Fruit fly (Drosophila melanogaster): ENCODE data around the gene crn.

crn gene

dm6 chrX:2222181-2222790 is 27.5 kb downstream of the crn start, which contains the start of gene Vinc (continued):
- TF ChIP-seq lbe (GFP tag; optimal IDR thresholded peaks at IDR 0.05) (peak; percentile 75), cwo (GFP tag; optimal IDR thresholded peaks at IDR 0.05) (peak; percentile 91), HmgD (GFP tag; optimal IDR thresholded peaks at IDR 0.05) (peak; percentile 54), vvl (GFP tag; IDR thresholded peaks at IDR 0.05) (peak; percentile 80), H2.0 (GFP tag; IDR thresholded peaks at IDR 0.05) (peak; percentile 62), HLH54F (GFP tag; optimal IDR thresholded peaks at IDR 0.05) (peak; percentile 71), Dref (GFP tag; IDR thresholded peaks at IDR 0.05) (peak; percentile 85), sim (GFP tag; IDR thresholded peaks at IDR 0.05) (no peak; the same call in 1 of the 2 replicates), CG32767 (GFP tag; IDR thresholded peaks at IDR 0.05) (peak; percentile 59; the same call in 1 of the 2 replicates), Vsx1 (GFP tag; optimal IDR thresholded peaks at IDR 0.05) (no peak), Oaz (GFP tag; IDR thresholded peaks at IDR 0.05) (peak; percentile 51; the same call in 1 of the 2 replicates), Awh (GFP tag; IDR thresholded peaks at IDR 0.05) (peak; percentile 52; the same call in 1 of the 2 replicates), Drgx (GFP tag; IDR thresholded peaks at IDR 0.05) (peak; percentile 93), gt (GFP tag; IDR thresholded peaks at IDR 0.05) (no peak), hbn (GFP tag; IDR thresholded peaks at IDR 0.05; ENCODE audit: partially characterized antibody) (no peak), CG7839 (tag; optimal IDR thresholded peaks at IDR 0.05) (peak; percentile 93), Pdp1 (GFP tag; optimal IDR thresholded peaks at IDR 0.05) (peak; percentile 77 to 90), bcd (GFP tag; optimal IDR thresholded peaks at IDR 0.05) (peak; percentile 92), NFAT (GFP tag; IDR thresholded peaks at IDR 0.05) (peak; percentile 80), Hr78 (GFP tag; optimal IDR thresholded peaks at IDR 0.05) (no peak), Sox102F (GFP tag; optimal IDR thresholded peaks at IDR 0.05) (no peak), CG18764 (GFP tag; optimal IDR thresholded peaks at IDR 0.05) (peak; percentile 78), Abd-B (GFP tag; optimal IDR thresholded peaks at IDR 0.05) (peak; percentile 44), cad (GFP tag; optimal IDR thresholded peaks at IDR 0.05) (no peak), eve (GFP tag; optimal IDR thresholded peaks at IDR 0.05) (no peak), CG11504 (tag; optimal IDR thresholded peaks at IDR 0.05) (peak; percentile 90), jigr1 (GFP tag; IDR thresholded peaks at IDR 0.05) (0 out of 3 replicates have a peak, but pooled peaks have one; percentile 40), CG9437 (GFP tag; optimal IDR thresholded peaks at IDR 0.05) (peak; percentile 59), GATAe (GFP tag; conservative IDR thresholded peaks at IDR 0.05) (peak; percentile 78), unc-4 (GFP tag; IDR thresholded peaks at IDR 0.05; ENCODE audit: partially characterized antibody) (no peak), CG10147 (GFP tag; optimal IDR thresholded peaks at IDR 0.05) (peak; percentile 91), odd (GFP tag; optimal IDR thresholded peaks at IDR 0.05) (no peak), Hmr (GFP tag; optimal IDR thresholded peaks at IDR 0.05) (peak; percentile 86), Hand (GFP tag; optimal IDR thresholded peaks at IDR 0.05) (peak; percentile 86), dpn (GFP tag; optimal IDR thresholded peaks at IDR 0.05) (peak; percentile 79 to 89), CG32532 (GFP tag; IDR thresholded peaks at IDR 0.05) (peak; percentile 91), tx (GFP tag; optimal IDR thresholded peaks at IDR 0.05) (peak; percentile 73), ken (GFP tag; IDR thresholded peaks at IDR 0.05) (peak; percentile 61; the same call in 1 of the 3 replicates), NC2β (GFP tag; optimal IDR thresholded peaks at IDR 0.05) (peak; percentile 29), CG5180 (GFP tag; optimal IDR thresholded peaks at IDR 0.05) (peak; percentile 80), CG32772 (GFP tag; IDR thresholded peaks at IDR 0.05) (peak; percentile 78), CG31441 (GFP tag; IDR thresholded peaks at IDR 0.05) (peak; percentile 86), CG10366 (GFP tag; IDR thresholded peaks at IDR 0.05) (peak; percentile 54), CG7928 (GFP tag; optimal IDR thresholded peaks at IDR 0.05) (peak; percentile 63), CG15011 (GFP tag; optimal IDR thresholded peaks at IDR 0.05) (no peak), CG9876 (GFP tag; optimal IDR thresholded peaks at IDR 0.05) (peak; percentile 34), pfk (GFP tag; optimal IDR thresholded peaks at IDR 0.05) (no peak), CoRest (tag; optimal IDR thresholded peaks at IDR 0.05) (peak; percentile 84), org-1 (GFP tag; optimal IDR thresholded peaks at IDR 0.05) (peak; percentile 53)
